Fruit fly (Drosophila melanogaster) whole organism, adult: ENCODE measurements around the gene CG8202.

ENCODE experiments used
- CG11617 ChIP-seq: fragments of 200-800 bp; sonication (Bioruptor generic); optimal IDR thresholded peaks from 2 replicates; lab custom pipeline; 2017; ENCODE audit warnings: mild to moderate bottlenecking, missing biosample characterization, missing genetic modification reagents, missing genetic modification characterization
- CG12768 ChIP-seq: fragments of 200-800 bp; sonication (Bioruptor generic); optimal IDR thresholded peaks from 2 replicates; lab custom pipeline; 2017; ENCODE audit warnings: missing biosample characterization, missing genetic modification characterization, mild to moderate bottlenecking, moderate library complexity, missing genetic modification reagents
- CG14711 ChIP-seq: fragments of 200-800 bp; sonication (Bioruptor generic); optimal IDR thresholded peaks from 2 replicates; lab custom pipeline; 2018; ENCODE audit warnings: missing biosample characterization, mild to moderate bottlenecking, missing genetic modification characterization, moderate library complexity
- CG1620 ChIP-seq: fragments of 200-800 bp; sonication (Bioruptor generic); optimal IDR thresholded peaks from 2 replicates; lab custom pipeline; 2016; ENCODE audit warnings: missing biosample characterization, missing genetic modification characterization
- CG33017 ChIP-seq: fragments of 200-800 bp; sonication (Bioruptor generic); optimal IDR thresholded peaks from 2 replicates; lab custom pipeline; 2018; ENCODE audit warnings: missing biosample characterization, mild to moderate bottlenecking, missing genetic modification characterization, moderate library complexity
- CG7045 ChIP-seq: fragments of 200-800 bp; sonication (Bioruptor generic); optimal IDR thresholded peaks from 2 replicates; lab custom pipeline; 2017; ENCODE audit warnings: missing biosample characterization, mild to moderate bottlenecking, missing genetic modification characterization
- CG7101 ChIP-seq: fragments of 200-800 bp; sonication (Bioruptor generic); optimal IDR thresholded peaks from 2 replicates; lab custom pipeline; 2018; ENCODE audit warnings: missing biosample characterization, mild to moderate bottlenecking, missing genetic modification characterization, moderate library complexity
- Clk ChIP-seq: fragments of 200-800 bp; sonication (Bioruptor generic); optimal IDR thresholded peaks from 2 replicates; lab custom pipeline; 2017; ENCODE audit warnings: missing biosample characterization, missing genetic modification characterization
- Crg-1 ChIP-seq: fragments of 200-800 bp; sonication (Bioruptor generic); optimal IDR thresholded peaks from 2 replicates; lab custom pipeline; 2016; ENCODE audit warnings: missing biosample characterization, missing genetic modification characterization
- Hr96 ChIP-seq: fragments of 200-800 bp; sonication (Bioruptor generic); optimal IDR thresholded peaks from 2 replicates; lab custom pipeline; 2016; ENCODE audit warnings: missing biosample characterization, missing genetic modification characterization
- Mnt ChIP-seq: fragments of 200-800 bp; sonication (Bioruptor generic); optimal IDR thresholded peaks from 2 replicates; lab custom pipeline; 2016; ENCODE audit warnings: missing biosample characterization, mild to moderate bottlenecking, missing genetic modification characterization
- bab1 ChIP-seq: fragments of 200-800 bp; sonication (Bioruptor generic); optimal IDR thresholded peaks from 3 replicates; lab custom pipeline; 2019; ENCODE audit warnings: missing biosample characterization, mild to moderate bottlenecking, missing genetic modification characterization, moderate library complexity
- cic ChIP-seq: fragments of 200-800 bp; sonication (Bioruptor generic); optimal IDR thresholded peaks from 2 replicates; lab custom pipeline; 2017; ENCODE audit warnings: missing biosample characterization, mild to moderate bottlenecking, missing genetic modification characterization, moderate library complexity
- cnc ChIP-seq, 2 experiments: fragments of >200 bp; optimal IDR thresholded peaks; 2 replicates each; lab custom pipeline; 2017
- kay ChIP-seq: fragments of 200-800 bp; sonication (Bioruptor generic); peaks from one replicate; lab custom pipeline; 2016; ENCODE audit warnings: missing biosample characterization, missing genetic modification characterization, borderline replicate concordance
- ovo ChIP-seq: fragments of 200-800 bp; sonication (Bioruptor generic); optimal IDR thresholded peaks from 2 replicates; lab custom pipeline; 2016; ENCODE audit warnings: missing biosample characterization, missing genetic modification characterization
- pad ChIP-seq: fragments of 200-800 bp; sonication (Bioruptor generic); optimal IDR thresholded peaks from 3 replicates; lab custom pipeline; 2017; ENCODE audit warnings: missing biosample characterization, missing genetic modification characterization, mild to moderate bottlenecking, moderate library complexity, missing genetic modification reagents
- tj ChIP-seq: fragments of 200-800 bp; sonication (Bioruptor generic); optimal IDR thresholded peaks from 3 replicates; lab custom pipeline; 2017; ENCODE audit warnings: missing biosample characterization, mild to moderate bottlenecking, missing genetic modification characterization, moderate library complexity
- toe ChIP-seq: fragments of 200-800 bp; sonication (Bioruptor generic); optimal IDR thresholded peaks from 2 replicates; lab custom pipeline; 2016; ENCODE audit warnings: missing biosample characterization, missing genetic modification characterization

CG8202 gene

dm6 chr3R:8721071-8721470 lies 10.8 kb upstream of the CG8202 start, which contains the start of gene CG8136:
Gene CG8136 (plus strand): TSS chr3R:8721371.
- TF ChIP-seq CG7101 (tag; lab: Kevin White, UChicago) (no peak), cnc (optimal IDR thresholded peaks at IDR 0.05; lab: Kevin White, UChicago) (no peak), CG7045 (GFP tag; lab: Kevin White, UChicago) (no peak), kay (GFP tag; lab: Kevin White, UChicago) (peak; percentile 47)

- no peak for TF ChIP-seq pad (GFP tag; lab: Kevin White, UChicago)
- TF ChIP-seq tj (GFP tag; lab: Kevin White, UChicago), result peak; percentile 58
- TF ChIP-seq toe (GFP tag; lab: Kevin White, UChicago), result no peak
Observed at dm6 chr3R:8722962-8723548, 8.8 kb upstream of the CG8202 start, which contains the start of gene nom. Gene nom (plus strand): TSS chr3R:8723174.

- TF ChIP-seq kay (GFP tag; lab: Kevin White, UChicago), result peak; percentile 73
- no peak for TF ChIP-seq cic (GFP tag; lab: Kevin White, UChicago)
Observed at dm6 chr3R:8725179-8725578, 6.7 kb upstream of the CG8202 start, which contains the start of gene ouib. Gene ouib (plus strand): TSS chr3R:8725479.

- TF ChIP-seq Crg-1 (GFP tag; lab: Kevin White, UChicago) (no peak), CG12768 (no peak), cnc (optimal IDR thresholded peaks at IDR 0.05; lab: Kevin White, UChicago) (no peak), CG7101 (tag; lab: Kevin White, UChicago) (peak; percentile 25), Mnt (peak; percentile 19), Clk (GFP tag; lab: Kevin White, UChicago) (no peak)
Observed at dm6 chr3R:8726632-8727031, 5.3 kb upstream of the CG8202 start, which contains the start of gene CG8159. Gene CG8159 (plus strand): TSS chr3R:8726854.

dm6 chr3R:8729542-8729941 lies 2.3 kb upstream of the CG8202 start, which contains the start of gene ranshi:
Gene ranshi (minus strand): TSS chr3R:8729693.
- TF ChIP-seq Clk (GFP tag; lab: Kevin White, UChicago) (no peak), CG11617 (no peak), kay (GFP tag; lab: Kevin White, UChicago) (peak; percentile 39)

dm6 chr3R:8739161-8739783 lies 7.4 kb downstream of the CG8202 start:
- TF ChIP-seq kay (GFP tag; lab: Kevin White, UChicago), result no peak

dm6 chr3R:8740118-8740517 lies 8.2 kb downstream of the CG8202 start:
- peak; percentile 55 for TF ChIP-seq kay (GFP tag; lab: Kevin White, UChicago)
- no peak for TF ChIP-seq toe (GFP tag; lab: Kevin White, UChicago)

- no peak for TF ChIP-seq toe (GFP tag; lab: Kevin White, UChicago)
Observed at dm6 chr3R:8741248-8741647, 9.4 kb downstream of the CG8202 start.

dm6 chr3R:8741941-8742340 lies 10.1 kb downstream of the CG8202 start:
- TF ChIP-seq tj (GFP tag; lab: Kevin White, UChicago) (no peak), cnc (optimal IDR thresholded peaks at IDR 0.05; lab: Kevin White, UChicago) (no peak), Hr96 (GFP tag; lab: Kevin White, UChicago) (no peak), ovo (GFP tag; lab: Kevin White, UChicago) (no peak), CG14711 (no peak), pad (GFP tag; lab: Kevin White, UChicago) (no peak), CG1620 (no peak), CG33017 (no peak), bab1 (GFP tag; lab: Kevin White, UChicago) (no peak), Crg-1 (GFP tag; lab: Kevin White, UChicago) (no peak), Mnt (no peak), CG7045 (GFP tag; lab: Kevin White, UChicago) (no peak), CG12768 (no peak)
